Worm (Caenorhabditis elegans) whole organism, L1 larva: Measurements from ENCODE around the gene ets-8.

Experiments
- C04F5.9 ChIP-seq: sonication (generic microtip); optimal IDR thresholded peaks from 2 replicates; lab custom pipeline; 2016; ENCODE audit warnings: missing genetic modification characterization, missing compliant biosample characterization
- C16A3.4 ChIP-seq: fragments of 150-350 bp; optimal IDR thresholded peaks from 2 replicates; lab custom pipeline; 2014; ENCODE audit warnings: missing biosample characterization, missing genetic modification characterization
- F16B12.6 ChIP-seq: fragments of 150-350 bp; optimal IDR thresholded peaks from 2 replicates; lab custom pipeline; 2014; ENCODE audit warnings: missing biosample characterization, missing genetic modification characterization
- ceh-63 ChIP-seq: fragments of 200-800 bp; sonication (Bioruptor generic); optimal IDR thresholded peaks from 2 replicates; lab custom pipeline; 2018; ENCODE audit warnings: mild to moderate bottlenecking, missing genetic modification characterization, missing compliant biosample characterization
- ceh-82 ChIP-seq, 3 experiments: fragments of 150-350 bp in 1 of 3; sonication (generic microtip) in 2 of 3; optimal IDR thresholded peaks; 2 replicates each; lab custom pipeline; 2014 to 2017; ENCODE audit warnings: missing biosample characterization in 3 of 3, missing genetic modification characterization in 3 of 3
- ceh-88 ChIP-seq: fragments of 200-800 bp; sonication (Bioruptor generic); IDR thresholded peaks from 2 replicates; pipeline ENCODE4 v1.3.6; 2022; ENCODE audit warnings: missing genetic modification characterization, missing compliant biosample characterization
- dpl-1 ChIP-seq, 3 experiments: fragments of 150-350 bp in 2 of 3; sonication (generic microtip) in 1 of 3; optimal IDR thresholded peaks; 2 replicates each; lab custom pipeline; 2014 to 2017; ENCODE audit warnings: missing biosample characterization in 3 of 3, missing genetic modification characterization in 3 of 3, missing genetic modification reagents in 3 of 3
- dsc-1 ChIP-seq: sonication (generic microtip); optimal IDR thresholded peaks from 2 replicates; lab custom pipeline; 2016; ENCODE audit warnings: mild to moderate bottlenecking, missing genetic modification characterization, missing compliant biosample characterization
- efl-1 ChIP-seq, 4 experiments: fragments of 150-350 bp; optimal IDR thresholded peaks in 3 of 4; peaks in 1 of 4; 1 replicate in 1 of 4; 2 replicates in 3 of 4; lab custom pipeline; 2014; ENCODE audit warnings: missing biosample characterization in 2 of 4, missing genetic modification characterization in 2 of 4, missing genetic modification reagents in 2 of 4
- egl-13 ChIP-seq: sonication (generic microtip); optimal IDR thresholded peaks from 2 replicates; lab custom pipeline; 2016; ENCODE audit warnings: missing genotype, missing genetic modification reagents, missing genetic modification characterization, missing compliant biosample characterization
- egl-27 ChIP-seq, 2 experiments: fragments of 150-350 bp in 1 of 2; sonication (generic microtip); optimal IDR thresholded peaks; 3 replicates each; lab custom pipeline; 2017 to 2018; ENCODE audit warnings: missing biosample characterization in 2 of 2, missing genetic modification characterization in 2 of 2, missing genetic modification reagents in 2 of 2
- elt-2 ChIP-seq: sonication (generic microtip); optimal IDR thresholded peaks from 2 replicates; lab custom pipeline; 2016; ENCODE audit warnings: missing genetic modification characterization, mild to moderate bottlenecking, inconsistent platforms, missing compliant biosample characterization, missing genetic modification reagents
- ets-5 ChIP-seq: fragments of 200-800 bp; sonication (Bioruptor generic); IDR thresholded peaks from 2 replicates; pipeline ENCODE4 v1.3.6; 2022; ENCODE audit warnings: missing genetic modification characterization, missing compliant biosample characterization
- fkh-10 ChIP-seq: sonication (generic microtip); optimal IDR thresholded peaks from 2 replicates; lab custom pipeline; 2017; ENCODE audit warnings: missing biosample characterization, missing genetic modification reagents, missing genetic modification characterization
- fkh-4 ChIP-seq: sonication (generic microtip); optimal IDR thresholded peaks from 2 replicates; lab custom pipeline; 2016; ENCODE audit warnings: missing compliant biosample characterization, missing genetic modification characterization, borderline replicate concordance
- fkh-8 ChIP-seq: sonication (generic microtip); optimal IDR thresholded peaks from 2 replicates; lab custom pipeline; 2016; ENCODE audit warnings: mild to moderate bottlenecking, missing genetic modification characterization, missing compliant biosample characterization
- fos-1 ChIP-seq: fragments of 150-350 bp; optimal IDR thresholded peaks from 2 replicates; lab custom pipeline; 2014; ENCODE audit warnings: missing biosample characterization, missing genetic modification characterization
- grh-1 ChIP-seq: fragments of 200-800 bp; sonication (Bioruptor generic); IDR thresholded peaks from 2 replicates; pipeline ENCODE4 v1.3.6; 2022; ENCODE audit warnings: missing genetic modification reagents, missing genetic modification characterization, missing compliant biosample characterization
- hlh-17 ChIP-seq: fragments of 200-800 bp; sonication (Bioruptor generic); optimal IDR thresholded peaks from 2 replicates; lab custom pipeline; 2018; ENCODE audit warnings: missing genetic modification characterization, mild to moderate bottlenecking, missing compliant biosample characterization, moderate library complexity, borderline replicate concordance
- hlh-4 ChIP-seq: sonication (generic microtip); optimal IDR thresholded peaks from 2 replicates; lab custom pipeline; 2016; ENCODE audit warnings: mild to moderate bottlenecking, missing genetic modification characterization, missing compliant biosample characterization
- irx-1 ChIP-seq: sonication (generic microtip); optimal IDR thresholded peaks from 2 replicates; lab custom pipeline; 2016; ENCODE audit warnings: missing genetic modification characterization, missing compliant biosample characterization
- isw-1 ChIP-seq: fragments of 200-800 bp; sonication (Bioruptor generic); IDR thresholded peaks from 2 replicates; pipeline ENCODE4 v1.3.6; 2022; ENCODE audit warnings: missing genetic modification characterization, missing compliant biosample characterization
- jun-1 ChIP-seq: fragments of 150-350 bp; optimal IDR thresholded peaks from 2 replicates; lab custom pipeline; 2014; ENCODE audit warnings: missing biosample characterization, missing genetic modification reagents, missing genetic modification characterization
- lin-13 ChIP-seq: fragments of 150-350 bp; optimal IDR thresholded peaks from 2 replicates; lab custom pipeline; 2014; ENCODE audit warnings: missing biosample characterization, missing genetic modification reagents, missing genetic modification characterization
- lin-14 ChIP-seq: fragments of 200-800 bp; sonication (Bioruptor generic); optimal IDR thresholded peaks from 2 replicates; lab custom pipeline; 2018; ENCODE audit warnings: mild to moderate bottlenecking, missing genetic modification characterization, moderate library complexity, missing compliant biosample characterization
- lin-15B ChIP-seq: fragments of 150-350 bp; sonication (generic microtip); optimal IDR thresholded peaks from 3 replicates; lab custom pipeline; 2014; ENCODE audit warnings: missing biosample characterization, missing genetic modification characterization
- lin-35 ChIP-seq, 2 experiments: fragments of 150-350 bp; optimal IDR thresholded peaks; 2 replicates each; lab custom pipeline; 2014; ENCODE audit warnings: missing biosample characterization in 2 of 2, missing genetic modification characterization in 2 of 2, missing genetic modification reagents in 2 of 2
- lsy-2 ChIP-seq, 2 experiments: fragments of 150-350 bp; optimal IDR thresholded peaks; 2 replicates each; lab custom pipeline; 2014; ENCODE audit warnings: missing biosample characterization in 2 of 2, missing genetic modification characterization in 2 of 2
- mep-1 ChIP-seq: fragments of 150-350 bp; optimal IDR thresholded peaks from 2 replicates; lab custom pipeline; 2014; ENCODE audit warnings: missing biosample characterization, missing genetic modification characterization
- nhr-12 ChIP-seq: sonication (generic microtip); optimal IDR thresholded peaks from 2 replicates; lab custom pipeline; 2017; ENCODE audit warnings: missing biosample characterization, missing genetic modification characterization
- nhr-19 ChIP-seq: fragments of 200-800 bp; sonication (Bioruptor generic); conservative IDR thresholded peaks from 2 replicates; pipeline ENCODE4 v1.3.6; 2022; ENCODE audit warnings: missing genetic modification characterization, missing compliant biosample characterization
- nhr-237 ChIP-seq: fragments of 150-350 bp; optimal IDR thresholded peaks from 2 replicates; lab custom pipeline; 2014; ENCODE audit warnings: missing biosample characterization, missing genetic modification characterization
- nhr-47 ChIP-seq: sonication (generic microtip); optimal IDR thresholded peaks from 2 replicates; lab custom pipeline; 2016; ENCODE audit warnings: mild to moderate bottlenecking, missing genetic modification characterization, moderate library complexity, missing compliant biosample characterization
- nhr-71 ChIP-seq: sonication (generic microtip); optimal IDR thresholded peaks from 2 replicates; lab custom pipeline; 2016; ENCODE audit warnings: mild to moderate bottlenecking, missing genetic modification characterization, moderate library complexity, missing compliant biosample characterization
- nhr-77 ChIP-seq: fragments of 150-350 bp; optimal IDR thresholded peaks from 2 replicates; lab custom pipeline; 2014; ENCODE audit warnings: missing biosample characterization, missing genetic modification characterization
- nhr-85 ChIP-seq: sonication (generic microtip); peaks from one replicate; lab custom pipeline; 2016; ENCODE audit warnings: missing genetic modification characterization, inconsistent platforms, missing compliant biosample characterization
- pqm-1 ChIP-seq: sonication (generic microtip); optimal IDR thresholded peaks from 3 replicates; lab custom pipeline; 2017; ENCODE audit warnings: missing biosample characterization, missing genetic modification characterization
- snpc-4 ChIP-seq: fragments of 150-350 bp; optimal IDR thresholded peaks from 2 replicates; lab custom pipeline; 2014; ENCODE audit warnings: missing biosample characterization, missing genetic modification characterization
- snu-23 ChIP-seq: sonication (generic microtip); optimal IDR thresholded peaks from 2 replicates; lab custom pipeline; 2016; ENCODE audit warnings: missing genetic modification characterization, missing compliant biosample characterization
- sox-4 ChIP-seq: sonication (generic microtip); optimal IDR thresholded peaks from 2 replicates; lab custom pipeline; 2016; ENCODE audit warnings: missing genetic modification characterization, missing compliant biosample characterization
- sup-37 ChIP-seq: fragments of 200-800 bp; sonication (Bioruptor generic); optimal IDR thresholded peaks from 2 replicates; lab custom pipeline; 2018; ENCODE audit warnings: mild to moderate bottlenecking, missing genetic modification characterization, missing compliant biosample characterization
- swsn-7 ChIP-seq: sonication (generic microtip); optimal IDR thresholded peaks from 2 replicates; lab custom pipeline; 2016; ENCODE audit warnings: missing genetic modification characterization, missing compliant biosample characterization
- unc-62 ChIP-seq: fragments of 150-350 bp; optimal IDR thresholded peaks from 2 replicates; lab custom pipeline; 2014; ENCODE audit warnings: missing biosample characterization, missing genetic modification reagents, missing genetic modification characterization
- unc-86 ChIP-seq: sonication (generic microtip); optimal IDR thresholded peaks from 2 replicates; lab custom pipeline; 2016; ENCODE audit warnings: missing genetic modification characterization, missing compliant biosample characterization
- xbp-1 ChIP-seq: sonication (generic microtip); optimal IDR thresholded peaks from 2 replicates; lab custom pipeline; 2016; ENCODE audit warnings: missing genetic modification characterization, missing compliant biosample characterization
- zag-1 ChIP-seq: fragments of 150-350 bp; optimal IDR thresholded peaks from 2 replicates; lab custom pipeline; 2014; ENCODE audit warnings: missing biosample characterization, missing genetic modification characterization
- ztf-4 ChIP-seq: fragments of 150-350 bp; optimal IDR thresholded peaks from 2 replicates; lab custom pipeline; 2014; ENCODE audit warnings: missing biosample characterization, missing genetic modification characterization

The ets-8 gene

ce11 chrIV:1174411-1174810, 14.1 kb upstream of the ets-8 start:
- TF ChIP-seq egl-27 (tag; optimal IDR thresholded peaks at IDR 0.05; lab: Kevin White, UChicago) = no peak
- TF ChIP-seq mep-1 = no peak
- no peak for TF ChIP-seq nhr-237 (tag; lab: Kevin White, UChicago)
- no peak for TF ChIP-seq dsc-1
- TF ChIP-seq grh-1 (GFP tag; lab: Robert Waterston, UW) = no peak
- TF ChIP-seq hlh-17 (GFP tag; lab: Kevin White, UChicago) = no peak
- no peak for TF ChIP-seq lin-14
- no peak for TF ChIP-seq ets-5 (GFP tag; lab: Robert Waterston, UW)
- TF ChIP-seq nhr-71 = no peak
- TF ChIP-seq lin-13 (GFP tag; lab: Kevin White, UChicago) = no peak
- TF ChIP-seq dpl-1 (GFP tag; optimal IDR thresholded peaks at IDR 0.05; lab: Kevin White, UChicago) = no peak
- no peak for TF ChIP-seq fkh-8
- no peak for TF ChIP-seq lin-15B (tag; lab: Kevin White, UChicago)
- no peak for TF ChIP-seq fos-1
- no peak for TF ChIP-seq xbp-1 (tag; lab: Kevin White, UChicago)
- no peak for TF ChIP-seq sox-4 (tag; lab: Kevin White, UChicago)

- TF ChIP-seq mep-1 = no peak
- no peak for TF ChIP-seq fkh-8
- no peak for TF ChIP-seq xbp-1 (tag; lab: Kevin White, UChicago)
- TF ChIP-seq ceh-82 (tag; optimal IDR thresholded peaks at IDR 0.05; lab: Kevin White, UChicago) = no peak
These were observed 10.1 kb upstream of the ets-8 start, which contains the start of gene cec-2 for ce11 chrIV:1170408-1170807. Gene cec-2, plus strand, starts transcription at chrIV:1170708.

- peak; percentile 18 for TF ChIP-seq snpc-4 (tag; lab: Kevin White, UChicago)
- TF ChIP-seq C16A3.4 (tag; lab: Kevin White, UChicago) = no peak
- TF ChIP-seq zag-1 (tag; lab: Kevin White, UChicago) = no peak
- TF ChIP-seq fos-1 = no peak
- TF ChIP-seq ceh-63 = no peak
- TF ChIP-seq nhr-12 (tag; lab: Kevin White, UChicago) = no peak
- no peak for TF ChIP-seq ceh-88 (GFP tag; lab: Robert Waterston, UW)
- TF ChIP-seq elt-2 (tag; lab: Kevin White, UChicago) = no peak
- TF ChIP-seq lin-13 (GFP tag; lab: Kevin White, UChicago) = no peak
- TF ChIP-seq hlh-17 (GFP tag; lab: Kevin White, UChicago) = no peak
- peak; percentile 24 for TF ChIP-seq nhr-19 (GFP tag; lab: Robert Waterston, UW)
- TF ChIP-seq egl-13 (tag; lab: Kevin White, UChicago) = no peak
- TF ChIP-seq fkh-4 (tag; lab: Kevin White, UChicago) = no peak
- no peak for TF ChIP-seq sup-37
- TF ChIP-seq C04F5.9 (tag; lab: Kevin White, UChicago) = no peak
- TF ChIP-seq hlh-4 (tag; lab: Kevin White, UChicago) = no peak
- TF ChIP-seq nhr-85 (tag; lab: Kevin White, UChicago) = peak; percentile 83
- no peak for TF ChIP-seq fkh-10
- peak; percentile 71 to 76 for TF ChIP-seq efl-1 (optimal IDR thresholded peaks at IDR 0.05; lab: Kevin White, UChicago)
- peak; percentile 57 to 96 for TF ChIP-seq efl-1 (GFP tag; optimal IDR thresholded peaks at IDR 0.05 in 1 of 2; lab: Kevin White, UChicago)
- peak; percentile 32 to 65 for TF ChIP-seq lsy-2 (tag; optimal IDR thresholded peaks at IDR 0.05; lab: Kevin White, UChicago)
- no peak for TF ChIP-seq pqm-1
- no peak for TF ChIP-seq isw-1 (GFP tag; lab: Robert Waterston, UW)
- TF ChIP-seq ztf-4 = no peak
- peak; percentile 47 for TF ChIP-seq unc-86
- no peak for TF ChIP-seq grh-1 (GFP tag; lab: Robert Waterston, UW)
- peak; percentile 45 for TF ChIP-seq swsn-7 (tag; lab: Kevin White, UChicago)
- peak; percentile 22 to 54 for TF ChIP-seq lin-35 (GFP tag; optimal IDR thresholded peaks at IDR 0.05; lab: Kevin White, UChicago)
- TF ChIP-seq jun-1 = peak; percentile 29
- peak; percentile 91 for TF ChIP-seq lin-14
- no peak for TF ChIP-seq nhr-77
- no peak for TF ChIP-seq sox-4 (tag; lab: Kevin White, UChicago)
- peak; percentile 54 for TF ChIP-seq snu-23 (GFP tag; lab: Kevin White, UChicago)
- TF ChIP-seq nhr-237 (tag; lab: Kevin White, UChicago) = no peak
- no peak for TF ChIP-seq egl-27 (tag; optimal IDR thresholded peaks at IDR 0.05; lab: Kevin White, UChicago)
- no peak for TF ChIP-seq nhr-71
- peak; percentile 37 for TF ChIP-seq irx-1 (tag; lab: Kevin White, UChicago)
- no peak for TF ChIP-seq unc-62 (GFP tag; lab: Kevin White, UChicago)
- peak; percentile 71 for TF ChIP-seq nhr-47
- TF ChIP-seq F16B12.6 (tag; lab: Kevin White, UChicago) = peak; percentile 6
These were observed 8.2 kb upstream of the ets-8 start for ce11 chrIV:1168311-1168965.
